Fruit fly (Drosophila melanogaster) whole organism, embryonic: ENCODE results near the gene CG1463.

ENCODE experiments used
- Abd-B ChIP-seq: fragments of 200-800 bp; sonication (Bioruptor generic); optimal IDR thresholded peaks from 2 replicates; lab custom pipeline; 2018; ENCODE audit warnings: missing biosample characterization, mild to moderate bottlenecking, missing genetic modification characterization, moderate library complexity
- Asciz ChIP-seq: fragments of 200-800 bp; sonication (Bioruptor generic); optimal IDR thresholded peaks from 2 replicates; lab custom pipeline; 2017; ENCODE audit warnings: missing biosample characterization, mild to moderate bottlenecking, missing genetic modification characterization, missing genetic modification reagents
- CG10321 ChIP-seq: fragments of 200-800 bp; sonication (Bioruptor generic); IDR thresholded peaks from 2 replicates; pipeline ENCODE4 v1.3.6; 2022; ENCODE audit warnings: missing biosample characterization, missing genetic modification characterization
- CG10543 ChIP-seq: fragments of 200-800 bp; sonication (Bioruptor generic); optimal IDR thresholded peaks from 3 replicates; lab custom pipeline; 2017; ENCODE audit warnings: missing biosample characterization, mild to moderate bottlenecking, missing genetic modification characterization, moderate library complexity
- CG10565 ChIP-seq: fragments of 200-800 bp; sonication (Bioruptor generic); optimal IDR thresholded peaks from 3 replicates; lab custom pipeline; 2016; ENCODE audit warnings: missing biosample characterization, mild to moderate bottlenecking, missing genetic modification characterization
- CG10654 ChIP-seq: fragments of 200-800 bp; sonication (Bioruptor generic); optimal IDR thresholded peaks from 2 replicates; lab custom pipeline; 2016; ENCODE audit warnings: missing biosample characterization, missing genetic modification characterization
- CG13424 ChIP-seq: fragments of 200-800 bp; sonication (Bioruptor generic); optimal IDR thresholded peaks from 2 replicates; lab custom pipeline; 2019; ENCODE audit warnings: missing biosample characterization, mild to moderate bottlenecking, missing genetic modification characterization, moderate library complexity
- CG15011 ChIP-seq: fragments of 200-800 bp; sonication (Bioruptor generic); optimal IDR thresholded peaks from 3 replicates; lab custom pipeline; 2018; ENCODE audit warnings: missing biosample characterization, mild to moderate bottlenecking, missing genetic modification characterization
- CG17328 ChIP-seq: fragments of 200-800 bp; sonication (Bioruptor generic); IDR thresholded peaks from 2 replicates; pipeline ENCODE4 v1.3.6; 2022; ENCODE audit warnings: missing biosample characterization, missing genetic modification characterization
- CG17912 ChIP-seq: fragments of 200-800 bp; sonication (Bioruptor generic); optimal IDR thresholded peaks from 2 replicates; lab custom pipeline; 2018; ENCODE audit warnings: missing biosample characterization, mild to moderate bottlenecking, missing genetic modification characterization
- CG2120 ChIP-seq: fragments of 200-800 bp; sonication (Bioruptor generic); optimal IDR thresholded peaks from 3 replicates; lab custom pipeline; 2016; ENCODE audit warnings: missing biosample characterization, missing genetic modification characterization
- CG2129 ChIP-seq: fragments of 200-800 bp; sonication (Bioruptor generic); IDR thresholded peaks from 2 replicates; pipeline ENCODE4 v1.3.6; 2022; ENCODE audit warnings: missing biosample characterization, missing genetic modification characterization; ENCODE audit not compliant: partially characterized antibody
- CG34422 ChIP-seq: fragments of 200-800 bp; sonication (Bioruptor generic); IDR thresholded peaks from 3 replicates; pipeline ENCODE4 v1.3.6; 2022; ENCODE audit warnings: missing biosample characterization, missing genetic modification characterization
- CG4328 ChIP-seq: fragments of 200-800 bp; sonication (Bioruptor generic); optimal IDR thresholded peaks from 3 replicates; lab custom pipeline; 2017; ENCODE audit warnings: missing biosample characterization, missing genetic modification reagents, missing genetic modification characterization
- CG6813 ChIP-seq: fragments of 200-800 bp; sonication (Bioruptor generic); optimal IDR thresholded peaks from 2 replicates; lab custom pipeline; 2017; ENCODE audit warnings: missing biosample characterization, missing genetic modification characterization, mild to moderate bottlenecking, moderate library complexity, missing genetic modification reagents
- CG7372 ChIP-seq: fragments of 200-800 bp; sonication (Bioruptor generic); IDR thresholded peaks from 2 replicates; pipeline ENCODE4 v1.3.6; 2022; ENCODE audit warnings: missing biosample characterization, missing genetic modification characterization
- CTCF ChIP-seq: fragments of 200-800 bp; sonication (Bioruptor generic); optimal IDR thresholded peaks from 2 replicates; lab custom pipeline; 2017; ENCODE audit warnings: missing biosample characterization, mild to moderate bottlenecking, missing genetic modification characterization, moderate library complexity
- Dref ChIP-seq: fragments of 200-800 bp; sonication (Bioruptor generic); IDR thresholded peaks from 2 replicates; pipeline ENCODE4 v1.3.6; 2022; ENCODE audit warnings: missing biosample characterization, missing genetic modification characterization
- Hr3 ChIP-seq: fragments of 200-800 bp; sonication (Bioruptor generic); optimal IDR thresholded peaks from 3 replicates; lab custom pipeline; 2016; ENCODE audit warnings: missing biosample characterization, missing genetic modification characterization
- Hr78 ChIP-seq, 2 experiments: fragments of 200-800 bp in 1 of 2; fragments of >200 bp in 1 of 2; sonication (Bioruptor generic) in 1 of 2; optimal IDR thresholded peaks; 2 replicates each; lab custom pipeline; 2017 to 2019; ENCODE audit warnings: missing biosample characterization in 2 of 2, missing genetic modification characterization in 2 of 2, mild to moderate bottlenecking in 1 of 2, moderate library complexity in 1 of 2
- Mad ChIP-seq: fragments of 200-800 bp; sonication (Bioruptor generic); optimal IDR thresholded peaks from 2 replicates; lab custom pipeline; 2016; ENCODE audit warnings: missing biosample characterization, missing genetic modification characterization
- Neu2 ChIP-seq: fragments of 200-800 bp; sonication (Bioruptor generic); optimal IDR thresholded peaks from 3 replicates; lab custom pipeline; 2016; ENCODE audit warnings: missing biosample characterization, missing genetic modification characterization, borderline replicate concordance
- Optix ChIP-seq: fragments of 200-800 bp; sonication (Bioruptor generic); IDR thresholded peaks from 3 replicates; pipeline ENCODE4 v1.3.6; 2022; ENCODE audit warnings: missing biosample characterization, missing genetic modification characterization
- Pdp1 ChIP-seq, 2 experiments: fragments of 200-800 bp; sonication (Bioruptor generic); optimal IDR thresholded peaks; 3 replicates each; lab custom pipeline; 2016; ENCODE audit warnings: missing biosample characterization in 2 of 2, missing genetic modification characterization in 2 of 2, mild to moderate bottlenecking in 1 of 2, moderate library complexity in 1 of 2
- Six4 ChIP-seq: fragments of 200-800 bp; sonication (Bioruptor generic); optimal IDR thresholded peaks from 2 replicates; lab custom pipeline; 2016; ENCODE audit warnings: missing biosample characterization, missing genetic modification characterization
- Trl ChIP-seq, 3 experiments: fragments of >200 bp in 2 of 3; fragments of 200-800 bp in 1 of 3; sonication (Bioruptor generic) in 1 of 3; optimal IDR thresholded peaks; 2 replicates in 1 of 3; 3 replicates in 2 of 3; lab custom pipeline; 2016 to 2017; ENCODE audit warnings: missing biosample characterization in 1 of 3, missing genetic modification characterization in 1 of 3
- Vsx1 ChIP-seq: fragments of 200-800 bp; sonication (Bioruptor generic); optimal IDR thresholded peaks from 2 replicates; lab custom pipeline; 2017; ENCODE audit warnings: missing biosample characterization, mild to moderate bottlenecking, missing genetic modification characterization, missing genetic modification reagents
- al ChIP-seq: fragments of 200-800 bp; sonication (Bioruptor generic); IDR thresholded peaks from 2 replicates; pipeline ENCODE4 v1.3.6; 2022; ENCODE audit warnings: missing biosample characterization, missing genetic modification characterization
- bbx ChIP-seq: fragments of 200-800 bp; sonication (Bioruptor generic); IDR thresholded peaks from 2 replicates; pipeline ENCODE4 v1.3.6; 2022; ENCODE audit warnings: missing biosample characterization, missing genetic modification characterization; ENCODE audit not compliant: partially characterized antibody
- chm ChIP-seq: fragments of 200-800 bp; sonication (Bioruptor generic); IDR thresholded peaks from 2 replicates; pipeline ENCODE4 v1.3.6; 2022; ENCODE audit warnings: missing biosample characterization, missing genetic modification characterization
- dmrt99B ChIP-seq: fragments of 200-800 bp; sonication (Bioruptor generic); optimal IDR thresholded peaks from 2 replicates; lab custom pipeline; 2018; ENCODE audit warnings: missing biosample characterization, mild to moderate bottlenecking, missing genetic modification characterization, moderate library complexity
- dpn ChIP-seq, 2 experiments: fragments of 200-800 bp; sonication (Bioruptor generic); optimal IDR thresholded peaks; 3 replicates each; lab custom pipeline; 2016; ENCODE audit warnings: missing biosample characterization in 2 of 2, missing genetic modification characterization in 2 of 2
- dysf ChIP-seq: fragments of 200-800 bp; sonication (Bioruptor generic); IDR thresholded peaks from 3 replicates; pipeline ENCODE4 v1.3.6; 2022; ENCODE audit warnings: missing biosample characterization, missing genetic modification characterization
- ems ChIP-seq: fragments of 200-800 bp; sonication (Bioruptor generic); optimal IDR thresholded peaks from 3 replicates; lab custom pipeline; 2016; ENCODE audit warnings: missing biosample characterization, missing genetic modification characterization
- esg ChIP-seq: fragments of 200-800 bp; sonication (Bioruptor generic); conservative IDR thresholded peaks from 2 replicates; pipeline ENCODE4 v1.3.6; 2022; ENCODE audit warnings: missing biosample characterization, missing genetic modification characterization
- grau ChIP-seq: fragments of 200-800 bp; optimal IDR thresholded peaks from 3 replicates; lab custom pipeline; 2019; ENCODE audit warnings: missing biosample characterization, mild to moderate bottlenecking, missing genetic modification characterization, moderate library complexity
- gro ChIP-seq: fragments of 200-800 bp; sonication (Bioruptor generic); optimal IDR thresholded peaks from 2 replicates; lab custom pipeline; 2016; ENCODE audit warnings: missing biosample characterization, missing genetic modification characterization
- gsb-n ChIP-seq: fragments of 200-800 bp; sonication (Bioruptor generic); optimal IDR thresholded peaks from 3 replicates; lab custom pipeline; 2018; ENCODE audit warnings: missing biosample characterization, mild to moderate bottlenecking, missing genetic modification characterization
- gt ChIP-seq: fragments of 200-800 bp; sonication (Bioruptor generic); IDR thresholded peaks from 2 replicates; pipeline ENCODE4 v1.3.6; 2022; ENCODE audit warnings: missing biosample characterization, missing genetic modification characterization
- hb ChIP-seq: fragments of 200-800 bp; sonication (Bioruptor generic); IDR thresholded peaks from 3 replicates; pipeline ENCODE4 v1.3.6; 2022; ENCODE audit warnings: missing biosample characterization, missing genetic modification characterization; ENCODE audit not compliant: partially characterized antibody
- lola ChIP-seq, 3 experiments: fragments of >200 bp in 2 of 3; fragments of 200-800 bp in 1 of 3; sonication (Bioruptor generic) in 1 of 3; optimal IDR thresholded peaks; 2 replicates each; lab custom pipeline; 2017 to 2019; ENCODE audit warnings: missing biosample characterization in 3 of 3, missing genetic modification characterization in 3 of 3, mild to moderate bottlenecking in 1 of 3, moderate library complexity in 1 of 3
- peb ChIP-seq: fragments of 200-800 bp; sonication (Bioruptor generic); IDR thresholded peaks from 2 replicates; pipeline ENCODE4 v1.3.6; 2022; ENCODE audit warnings: missing biosample characterization, missing genetic modification characterization
- row ChIP-seq: fragments of 200-800 bp; sonication (Bioruptor generic); IDR thresholded peaks from 3 replicates; pipeline ENCODE4 v1.3.6; 2022; ENCODE audit warnings: missing biosample characterization, missing genetic modification characterization
- salm ChIP-seq: fragments of 200-800 bp; sonication (Bioruptor generic); optimal IDR thresholded peaks from 2 replicates; lab custom pipeline; 2018; ENCODE audit warnings: missing biosample characterization, mild to moderate bottlenecking, missing genetic modification characterization
- sim ChIP-seq: fragments of 200-800 bp; sonication (Bioruptor generic); IDR thresholded peaks from 2 replicates; pipeline ENCODE4 v1.3.6; 2022; ENCODE audit warnings: missing biosample characterization, missing genetic modification characterization
- slbo ChIP-seq: fragments of 200-800 bp; sonication (Bioruptor generic); IDR thresholded peaks from 2 replicates; pipeline ENCODE4 v1.3.6; 2022; ENCODE audit warnings: missing biosample characterization, missing genetic modification characterization
- sr ChIP-seq: fragments of 200-800 bp; sonication (Bioruptor generic); IDR thresholded peaks from 3 replicates; pipeline ENCODE4 v1.3.6; 2022; ENCODE audit warnings: missing biosample characterization, missing genetic modification characterization
- twi ChIP-seq: fragments of 200-800 bp; optimal IDR thresholded peaks from 2 replicates; lab custom pipeline; 2019; ENCODE audit warnings: missing biosample characterization, mild to moderate bottlenecking, missing genetic modification characterization, moderate library complexity
- unc-4 ChIP-seq: fragments of 200-800 bp; sonication (Bioruptor generic); IDR thresholded peaks from 2 replicates; pipeline ENCODE4 v1.3.6; 2022; ENCODE audit warnings: missing biosample characterization, missing genetic modification characterization; ENCODE audit not compliant: partially characterized antibody
- vvl ChIP-seq: fragments of 200-800 bp; sonication (Bioruptor generic); IDR thresholded peaks from 2 replicates; pipeline ENCODE4 v1.3.6; 2022; ENCODE audit warnings: missing biosample characterization, missing genetic modification characterization

Gene CG1463

dm6 chrX:12629564-12629963 lies 18.1 kb upstream of the CG1463 start, which contains the start of the genes Aven and CG2540 (continued):
- peak in 1 of 3 experiments; percentile 86 for TF ChIP-seq lola (GFP tag; optimal IDR thresholded peaks at IDR 0.05; lab: Kevin White, UChicago)
- TF ChIP-seq grau (tag; lab: Kevin White, UChicago), result peak; percentile 90
- TF ChIP-seq dysf (GFP tag; lab: Robert Waterston, UW), result peak; percentile 77
- TF ChIP-seq Hr3, result peak; percentile 78
- no peak for TF ChIP-seq bbx (GFP tag; lab: Robert Waterston, UW)
- TF ChIP-seq CG2129 (GFP tag; lab: Robert Waterston, UW), result no peak
- peak; percentile 71 for TF ChIP-seq Six4
- TF ChIP-seq Mad (GFP tag; lab: Kevin White, UChicago), result no peak
- no peak for TF ChIP-seq Trl (optimal IDR thresholded peaks at IDR 0.05; lab: Kevin White, UChicago)
- no peak for TF ChIP-seq Trl (GFP tag; optimal IDR thresholded peaks at IDR 0.05; lab: Kevin White, UChicago)
- TF ChIP-seq hb, result no peak
- TF ChIP-seq CG17328, result peak; percentile 47; the same call in 1 of the 2 replicates
- TF ChIP-seq slbo, result peak; percentile 67
- peak; percentile 84 for TF ChIP-seq gsb-n (tag; lab: Kevin White, UChicago)
- TF ChIP-seq chm (GFP tag; lab: Robert Waterston, UW), result no peak
- peak; percentile 47; the same call in 1 of the 3 replicates for TF ChIP-seq Optix (GFP tag; lab: Robert Waterston, UW)
- TF ChIP-seq CG10321 (GFP tag; lab: Robert Waterston, UW), result 0 out of 2 replicates have a peak, but pooled peaks have one; percentile 39
- peak; percentile 72 for TF ChIP-seq Abd-B (GFP tag; lab: Kevin White, UChicago)
- TF ChIP-seq CG13424, result peak; percentile 94
- peak; percentile 63 for TF ChIP-seq CG17912 (GFP tag; lab: Kevin White, UChicago)
- no peak for TF ChIP-seq ems (GFP tag; lab: Kevin White, UChicago)
- no peak for TF ChIP-seq Neu2
- TF ChIP-seq gro (GFP tag; lab: Kevin White, UChicago), result no peak
- TF ChIP-seq CG10654 (GFP tag; lab: Kevin White, UChicago), result peak; percentile 52
- TF ChIP-seq CG15011 (GFP tag; lab: Kevin White, UChicago), result peak; percentile 44
- TF ChIP-seq CG10543 (GFP tag; lab: Kevin White, UChicago), result peak; percentile 89
- peak; percentile 7 for TF ChIP-seq CTCF
- peak; percentile 54 for TF ChIP-seq esg (GFP tag; lab: Robert Waterston, UW)
- peak; percentile 81 for TF ChIP-seq twi (tag; lab: Kevin White, UChicago)
- TF ChIP-seq sr (GFP tag; lab: Robert Waterston, UW), result no peak
- no peak for TF ChIP-seq CG10565
- TF ChIP-seq Hr78 (GFP tag; optimal IDR thresholded peaks at IDR 0.05; lab: Kevin White, UChicago), result peak in 1 of 2 experiments; percentile 47
- peak; percentile 56 for TF ChIP-seq CG2120
- TF ChIP-seq CG4328 (GFP tag; lab: Kevin White, UChicago), result peak; percentile 87
- TF ChIP-seq salm, result peak; percentile 75
- peak; percentile 58; the same call in 1 of the 2 replicates for TF ChIP-seq al (GFP tag; lab: Robert Waterston, UW)
- TF ChIP-seq gt (GFP tag; lab: Robert Waterston, UW), result no peak
- TF ChIP-seq unc-4, result peak; percentile 40; the same call in 1 of the 2 replicates
- peak; percentile 67 for TF ChIP-seq Vsx1
- TF ChIP-seq Pdp1 (GFP tag; optimal IDR thresholded peaks at IDR 0.05; lab: Kevin White, UChicago), result peak in 1 of 2 experiments; percentile 15
- TF ChIP-seq sim (GFP tag; lab: Robert Waterston, UW), result no peak
- TF ChIP-seq peb, result no peak
- peak in 1 of 2 experiments; percentile 80 for TF ChIP-seq dpn (GFP tag; optimal IDR thresholded peaks at IDR 0.05; lab: Kevin White, UChicago)
- peak; percentile 83; the same call in 1 of the 2 replicates for TF ChIP-seq vvl
- TF ChIP-seq row (GFP tag; lab: Robert Waterston, UW), result peak; percentile 90
- peak; percentile 85 for TF ChIP-seq CG6813 (GFP tag; lab: Kevin White, UChicago)
- peak; percentile 86 for TF ChIP-seq dmrt99B (tag; lab: Kevin White, UChicago)
- TF ChIP-seq CG34422 (GFP tag; lab: Robert Waterston, UW), result peak; percentile 33; the same call in 1 of the 3 replicates
- peak; percentile 67 for TF ChIP-seq Asciz
- TF ChIP-seq CG7372 (GFP tag; lab: Robert Waterston, UW), result peak; percentile 59
- peak; percentile 50 for TF ChIP-seq Dref (GFP tag; lab: Robert Waterston, UW)
